Worm (Caenorhabditis elegans) whole organism, L4 larva: ENCODE measurements around the gene C04B4.4.

Source experiments
- F37D6.2 ChIP-seq: sonication (generic microtip); optimal IDR thresholded peaks from 2 replicates; lab custom pipeline; 2016; ENCODE audit warnings: mild to moderate bottlenecking, missing genetic modification characterization, missing compliant biosample characterization
- F44E2.7 ChIP-seq: fragments of 200-800 bp; sonication (Bioruptor generic); IDR thresholded peaks from 2 replicates; pipeline ENCODE4 v2.1.2; 2022; ENCODE audit warnings: missing genetic modification characterization, missing compliant biosample characterization
- F49E8.2 ChIP-seq: sonication (generic microtip); optimal IDR thresholded peaks from 2 replicates; lab custom pipeline; 2016; ENCODE audit warnings: missing compliant biosample characterization, mild to moderate bottlenecking, missing genetic modification characterization, borderline replicate concordance
- R02D3.7 ChIP-seq: fragments of 150-350 bp; sonication (generic microtip); optimal IDR thresholded peaks from 3 replicates; lab custom pipeline; 2014; ENCODE audit warnings: missing biosample characterization, missing genetic modification characterization
- Y105C5A.15 ChIP-seq: fragments of 200-800 bp; sonication (Bioruptor generic); IDR thresholded peaks from 2 replicates; pipeline ENCODE4 v1.3.6; 2022; ENCODE audit warnings: missing genetic modification characterization, missing compliant biosample characterization
- Y48G9A.11 ChIP-seq: fragments of 200-800 bp; sonication (Bioruptor generic); IDR thresholded peaks from 2 replicates; pipeline ENCODE4 v1.3.6; 2022; ENCODE audit warnings: missing genetic modification reagents, missing genetic modification characterization, missing compliant biosample characterization
- aha-1 ChIP-seq: fragments of 150-350 bp; peaks from one replicate; lab custom pipeline; 2014; ENCODE audit warnings: missing biosample characterization, missing genetic modification characterization
- cey-2 ChIP-seq: sonication (generic microtip); optimal IDR thresholded peaks from 3 replicates; lab custom pipeline; 2017; ENCODE audit warnings: missing genetic modification characterization, mild to moderate bottlenecking, missing compliant biosample characterization, antibody characterized with exemption, borderline replicate concordance; ENCODE audit not compliant: insufficient read depth
- daf-16 ChIP-seq, 3 experiments: sonication (generic microtip); optimal IDR thresholded peaks; 2 replicates each; lab custom pipeline; 2016 to 2017; ENCODE audit warnings: missing genetic modification characterization in 3 of 3, missing genetic modification reagents in 3 of 3, mild to moderate bottlenecking in 2 of 3, missing compliant biosample characterization in 2 of 3, missing biosample characterization in 1 of 3, moderate library complexity in 1 of 3
- daf-8 ChIP-seq: fragments of 200-800 bp; sonication (Bioruptor generic); IDR thresholded peaks from 2 replicates; pipeline ENCODE4 v1.3.6; 2022; ENCODE audit warnings: missing genetic modification characterization, missing compliant biosample characterization
- dmd-6 ChIP-seq: fragments of 200-800 bp; sonication (Bioruptor generic); IDR thresholded peaks from 2 replicates; pipeline ENCODE4 v1.3.6; 2022; ENCODE audit warnings: missing genetic modification reagents, missing genetic modification characterization, missing compliant biosample characterization
- dmd-8 ChIP-seq: fragments of 200-800 bp; sonication (Bioruptor generic); IDR thresholded peaks from 2 replicates; pipeline ENCODE4 v1.3.6; 2022; ENCODE audit warnings: missing genetic modification characterization, missing compliant biosample characterization
- dve-1 ChIP-seq: sonication (generic microtip); optimal IDR thresholded peaks from 2 replicates; lab custom pipeline; 2017; ENCODE audit warnings: antibody characterized with exemption, mild to moderate bottlenecking, missing genetic modification characterization, missing compliant biosample characterization; ENCODE audit not compliant: insufficient read depth
- hlh-11 ChIP-seq: fragments of 200-800 bp; sonication (Bioruptor generic); optimal IDR thresholded peaks from 2 replicates; lab custom pipeline; 2018; ENCODE audit warnings: mild to moderate bottlenecking, missing genetic modification characterization, missing compliant biosample characterization
- hlh-30 ChIP-seq: sonication (generic microtip); optimal IDR thresholded peaks from 2 replicates; lab custom pipeline; 2017; ENCODE audit warnings: antibody characterized with exemption, mild to moderate bottlenecking, missing genetic modification characterization, missing compliant biosample characterization; ENCODE audit not compliant: insufficient read depth
- lin-13 ChIP-seq: fragments of 150-350 bp; optimal IDR thresholded peaks from 2 replicates; lab custom pipeline; 2014; ENCODE audit warnings: missing biosample characterization, missing genetic modification reagents, missing genetic modification characterization
- lsy-2 ChIP-seq, 2 experiments: fragments of 150-350 bp in 1 of 2; sonication (generic microtip) in 1 of 2; optimal IDR thresholded peaks; 2 replicates each; lab custom pipeline; 2014 to 2017; ENCODE audit warnings: missing biosample characterization in 2 of 2, missing genetic modification characterization in 2 of 2
- mdt-29 ChIP-seq: fragments of 200-800 bp; sonication (Bioruptor generic); IDR thresholded peaks from 2 replicates; pipeline ENCODE4 v1.3.6; 2022; ENCODE audit warnings: missing genetic modification reagents, missing genetic modification characterization, missing compliant biosample characterization
- mes-2 ChIP-seq: sonication (generic microtip); optimal IDR thresholded peaks from 2 replicates; lab custom pipeline; 2016; ENCODE audit warnings: missing genotype, mild to moderate bottlenecking, missing genetic modification characterization, missing compliant biosample characterization; ENCODE audit not compliant: poor library complexity, severe bottlenecking
- mxl-2 ChIP-seq: fragments of 200-800 bp; sonication (Bioruptor generic); conservative IDR thresholded peaks from 2 replicates; pipeline ENCODE4 v1.3.6; 2022; ENCODE audit warnings: missing genetic modification reagents, missing genetic modification characterization, missing compliant biosample characterization
- nhr-25 ChIP-seq: sonication (generic microtip); optimal IDR thresholded peaks from 2 replicates; lab custom pipeline; 2017; ENCODE audit warnings: missing genetic modification characterization, mild to moderate bottlenecking, missing compliant biosample characterization, antibody characterized with exemption, moderate library complexity, borderline replicate concordance; ENCODE audit not compliant: insufficient read depth
- nhr-28 ChIP-seq: fragments of 150-350 bp; optimal IDR thresholded peaks from 2 replicates; lab custom pipeline; 2014; ENCODE audit warnings: missing biosample characterization, missing genetic modification characterization
- nhr-6 ChIP-seq: fragments of 150-350 bp; optimal IDR thresholded peaks from 2 replicates; lab custom pipeline; 2014; ENCODE audit warnings: missing biosample characterization, missing genetic modification characterization
- nhr-77 ChIP-seq: fragments of 150-350 bp; optimal IDR thresholded peaks from 2 replicates; lab custom pipeline; 2014; ENCODE audit warnings: missing biosample characterization, missing genetic modification characterization
- pqm-1 ChIP-seq: sonication (generic microtip); optimal IDR thresholded peaks from 2 replicates; lab custom pipeline; 2017; ENCODE audit warnings: missing biosample characterization, missing genetic modification characterization
- sdz-12 ChIP-seq: fragments of 200-800 bp; sonication (Bioruptor generic); optimal IDR thresholded peaks from 2 replicates; lab custom pipeline; 2018; ENCODE audit warnings: mild to moderate bottlenecking, missing genetic modification characterization, missing compliant biosample characterization
- tag-97 ChIP-seq: fragments of 200-800 bp; sonication (Bioruptor generic); IDR thresholded peaks from 2 replicates; pipeline ENCODE4 v1.3.6; 2022; ENCODE audit warnings: missing genetic modification characterization, missing compliant biosample characterization
- unc-39 ChIP-seq: sonication (generic microtip); optimal IDR thresholded peaks from 2 replicates; lab custom pipeline; 2017; ENCODE audit warnings: missing biosample characterization, missing genetic modification characterization
- unc-62 ChIP-seq, 3 experiments: fragments of 150-350 bp in 1 of 3; sonication (generic microtip); optimal IDR thresholded peaks in 2 of 3; peaks in 1 of 3; 1 replicate in 1 of 3; 2 replicates in 2 of 3; lab custom pipeline; 2014 to 2017; ENCODE audit warnings: missing biosample characterization in 3 of 3, missing genetic modification characterization in 3 of 3, missing genetic modification reagents in 3 of 3, missing genotype in 1 of 3
- zip-11 ChIP-seq: fragments of 200-800 bp; sonication (Bioruptor generic); IDR thresholded peaks from 2 replicates; pipeline ENCODE4 v1.3.6; 2022; ENCODE audit warnings: missing genetic modification characterization, missing compliant biosample characterization
- ztf-11 ChIP-seq: fragments of 150-350 bp; optimal IDR thresholded peaks from 2 replicates; lab custom pipeline; 2014; ENCODE audit warnings: missing biosample characterization, missing genetic modification characterization

Gene C04B4.4

DNA sequence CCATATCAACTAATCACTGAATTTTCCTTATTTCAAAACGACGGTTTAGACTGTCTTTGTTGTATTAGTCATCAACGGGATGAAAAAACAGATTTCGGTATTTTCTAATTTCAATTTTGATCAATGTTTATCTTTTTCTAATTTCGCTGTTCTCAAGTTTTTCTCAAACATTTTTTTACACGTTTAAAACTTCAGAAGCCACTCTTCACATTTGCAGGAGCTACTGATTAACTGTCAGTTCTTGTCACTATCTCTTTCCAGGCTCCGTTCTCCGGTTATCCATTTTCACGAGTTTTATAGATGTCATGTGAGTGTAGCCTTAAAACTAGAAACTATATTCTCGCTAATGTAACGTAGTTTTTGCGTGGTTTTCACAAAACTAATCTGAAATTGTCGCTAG lies at the start of gene C04B4.4:
C04B4.4 (plus strand) TSS at position 301 of the 400 bp plus-strand sequence.
- no peak for TF ChIP-seq F49E8.2 (tag; lab: Kevin White, UChicago)
- no peak for TF ChIP-seq mdt-29 (GFP tag; lab: Robert Waterston, UW)
- TF ChIP-seq unc-39 (tag; lab: Kevin White, UChicago) = no peak
- TF ChIP-seq zip-11 = no peak
- no peak for TF ChIP-seq lin-13

DNA sequence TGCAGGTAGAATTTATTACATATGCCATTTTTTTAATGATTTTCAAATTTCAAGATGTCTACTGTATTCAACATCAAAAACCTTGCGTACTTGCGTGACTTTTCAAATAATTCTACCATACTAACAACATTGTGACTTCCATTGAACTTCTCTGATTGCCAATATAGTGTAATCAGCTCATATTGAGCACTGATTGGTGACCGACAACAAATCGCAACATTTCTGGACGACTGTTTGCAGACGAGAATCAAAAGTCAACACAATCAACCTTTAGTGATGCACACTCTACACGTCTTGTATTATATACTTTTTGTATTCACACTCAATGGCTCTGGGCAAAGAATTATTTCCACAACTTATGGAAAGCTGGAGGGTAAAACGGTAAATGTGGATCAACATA lies 49.2 kb upstream of the C04B4.4 start, which contains the start of gene cest-3:
cest-3 (plus strand) TSS at position 190 of the 400 bp plus-strand sequence.
- TF ChIP-seq daf-16 (GFP tag; optimal IDR thresholded peaks at IDR 0.05; lab: Kevin White, UChicago) (no peak), daf-16 (tag; optimal IDR thresholded peaks at IDR 0.05; lab: Kevin White, UChicago) (peak; percentile 89), nhr-6 (tag; lab: Kevin White, UChicago) (no peak), dmd-6 (peak; percentile 51; the same call in 1 of the 2 replicates), dve-1 (tag; lab: Kevin White, UChicago) (peak; percentile 5), nhr-28 (tag; lab: Kevin White, UChicago) (peak; percentile 68), nhr-77 (tag; lab: Kevin White, UChicago) (peak; percentile 38), R02D3.7 (tag; lab: Kevin White, UChicago) (no peak), dmd-8 (GFP tag; lab: Robert Waterston, UW) (no peak), hlh-11 (tag; lab: Kevin White, UChicago) (peak; percentile 24), nhr-25 (tag; lab: Kevin White, UChicago) (no peak), cey-2 (tag; lab: Kevin White, UChicago) (no peak), lsy-2 (tag; optimal IDR thresholded peaks at IDR 0.05; lab: Kevin White, UChicago) (no peak), F37D6.2 (tag; lab: Kevin White, UChicago) (no peak), pqm-1 (peak; percentile 63)

DNA sequence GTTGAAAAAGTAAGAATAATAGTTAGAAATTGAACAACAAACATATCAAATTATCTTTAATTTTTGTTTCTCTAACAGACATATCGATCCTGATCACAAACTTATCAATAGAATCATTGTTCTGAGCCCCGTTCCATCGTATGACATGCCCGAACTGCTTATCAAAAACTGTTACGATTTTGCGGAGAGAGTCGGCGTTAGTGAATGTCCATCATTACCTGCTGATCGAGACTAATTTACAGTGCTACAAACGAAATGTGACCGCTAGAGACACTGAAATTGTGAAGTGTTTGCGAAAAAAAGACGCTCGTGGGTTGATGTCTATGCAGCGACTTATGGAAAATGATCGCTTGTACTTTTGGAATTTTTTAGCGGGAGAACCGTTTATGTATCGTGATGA lies 47.7 kb upstream of the C04B4.4 start:
- TF ChIP-seq Y105C5A.15 = no peak
- no peak for TF ChIP-seq sdz-12 (GFP tag; lab: Kevin White, UChicago)
- TF ChIP-seq nhr-28 (tag; lab: Kevin White, UChicago) = peak; percentile 67
- TF ChIP-seq hlh-30 (tag; lab: Kevin White, UChicago) = peak; percentile 47
- no peak for TF ChIP-seq Y48G9A.11 (GFP tag; lab: Robert Waterston, UW)
- no peak for TF ChIP-seq ztf-11
- no peak for TF ChIP-seq mes-2 (tag; lab: Kevin White, UChicago)
- peak; percentile 42 for TF ChIP-seq hlh-11 (tag; lab: Kevin White, UChicago)
- no peak for TF ChIP-seq tag-97 (GFP tag; lab: Robert Waterston, UW)
- TF ChIP-seq daf-16 (GFP tag; optimal IDR thresholded peaks at IDR 0.05; lab: Kevin White, UChicago) = no peak
- TF ChIP-seq daf-16 (tag; optimal IDR thresholded peaks at IDR 0.05; lab: Kevin White, UChicago) = peak; percentile 57
- TF ChIP-seq aha-1 (tag; lab: Kevin White, UChicago) = no peak
- TF ChIP-seq nhr-77 (tag; lab: Kevin White, UChicago) = peak; percentile 49
- TF ChIP-seq daf-8 (GFP tag; lab: Robert Waterston, UW) = no peak
- no peak for TF ChIP-seq F44E2.7 (GFP tag; lab: Robert Waterston, UW)
- peak; percentile 54 for TF ChIP-seq dve-1 (tag; lab: Kevin White, UChicago)
- no peak for TF ChIP-seq nhr-6 (tag; lab: Kevin White, UChicago)
- TF ChIP-seq mxl-2 (GFP tag; lab: Robert Waterston, UW) = no peak
- peak; percentile 69 for TF ChIP-seq dmd-6

DNA sequence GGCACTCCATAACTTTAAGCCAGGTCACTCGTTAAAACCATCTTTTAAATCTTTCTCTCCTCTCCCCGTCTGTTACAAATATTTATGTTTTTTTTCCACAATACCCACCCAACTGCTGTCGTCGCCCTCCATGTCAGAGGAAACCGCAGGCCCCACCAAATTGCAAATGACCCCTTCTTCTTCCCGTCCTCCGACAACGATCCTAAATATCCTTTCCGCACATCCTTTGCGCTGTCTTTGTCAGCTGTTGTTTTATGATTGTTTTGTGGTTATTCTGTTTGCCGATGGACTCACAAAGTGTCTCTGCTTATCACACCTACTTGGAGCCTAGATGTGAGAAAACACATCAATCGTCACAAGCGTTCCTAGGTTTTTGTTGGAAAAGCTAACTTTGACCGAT lies 42.5 kb upstream of the C04B4.4 start:
- TF ChIP-seq zip-11 (no peak), daf-16 (GFP tag; optimal IDR thresholded peaks at IDR 0.05; lab: Kevin White, UChicago) (peak in 1 of 2 experiments; percentile 53), daf-16 (tag; optimal IDR thresholded peaks at IDR 0.05; lab: Kevin White, UChicago) (no peak), hlh-11 (tag; lab: Kevin White, UChicago) (no peak), unc-62 (GFP tag; optimal IDR thresholded peaks at IDR 0.05 in 1 of 2; lab: Kevin White, UChicago) (peak in 1 of 2 experiments; percentile 49), unc-62 (tag; optimal IDR thresholded peaks at IDR 0.05; lab: Kevin White, UChicago) (no peak)
